Worm (Caenorhabditis elegans) whole organism, midembryonic: Measurements from ENCODE around the gene mvb-12.

ENCODE experiments used
- T22C8.4 ChIP-seq: fragments of 200-800 bp; sonication (Bioruptor generic); IDR thresholded peaks from 2 replicates; pipeline ENCODE4 v1.3.6; 2022; ENCODE audit warnings: missing genetic modification characterization, missing compliant biosample characterization
- cog-1 ChIP-seq: sonication (generic microtip); optimal IDR thresholded peaks from 2 replicates; lab custom pipeline; 2016; ENCODE audit warnings: missing genetic modification characterization, missing compliant biosample characterization
- flt-1 ChIP-seq: fragments of 200-800 bp; sonication (Bioruptor generic); IDR thresholded peaks from 2 replicates; pipeline ENCODE4 v1.3.6; 2022; ENCODE audit warnings: missing genetic modification characterization, missing compliant biosample characterization
- klf-2 ChIP-seq: fragments of 200-800 bp; sonication (Bioruptor generic); conservative IDR thresholded peaks from 2 replicates; pipeline ENCODE4 v1.3.6; 2022; ENCODE audit warnings: missing genetic modification reagents, missing genetic modification characterization, missing compliant biosample characterization
- med-1 ChIP-seq: sonication (generic microtip); optimal IDR thresholded peaks from 2 replicates; lab custom pipeline; 2017; ENCODE audit warnings: missing genetic modification characterization, mild to moderate bottlenecking, missing compliant biosample characterization, antibody characterized with exemption, missing genetic modification reagents; ENCODE audit not compliant: insufficient read depth
- ref-1 ChIP-seq: fragments of 200-800 bp; sonication (Bioruptor generic); conservative IDR thresholded peaks from 2 replicates; pipeline ENCODE4 v1.3.6; 2022; ENCODE audit warnings: missing genetic modification reagents, missing genetic modification characterization, missing compliant biosample characterization
- tab-1 ChIP-seq: fragments of 200-800 bp; sonication (Bioruptor generic); IDR thresholded peaks from 2 replicates; pipeline ENCODE4 v1.3.6; 2022; ENCODE audit warnings: missing genetic modification characterization, missing compliant biosample characterization
- ztf-23 ChIP-seq: fragments of 200-800 bp; sonication (Bioruptor generic); IDR thresholded peaks from 2 replicates; pipeline ENCODE4 v1.3.6; 2022; ENCODE audit warnings: missing genetic modification reagents, missing genetic modification characterization, missing compliant biosample characterization
- ztf-29 ChIP-seq: fragments of 200-800 bp; sonication (Bioruptor generic); IDR thresholded peaks from 2 replicates; pipeline ENCODE4 v1.3.6; 2022; ENCODE audit warnings: missing genetic modification reagents, missing genetic modification characterization, missing compliant biosample characterization

The mvb-12 gene

ce11 chrIV:7830151-7830550 is at the start of gene mvb-12:
mvb-12 (plus strand) TSS chrIV:7830525.
- TF ChIP-seq cog-1 (tag; lab: Kevin White, UChicago) (no peak), flt-1 (GFP tag; lab: Robert Waterston, UW) (no peak), klf-2 (GFP tag; lab: Robert Waterston, UW) (no peak), ref-1 (GFP tag; lab: Robert Waterston, UW) (no peak), ztf-23 (GFP tag; lab: Robert Waterston, UW) (no peak), med-1 (no peak), tab-1 (GFP tag; lab: Robert Waterston, UW) (no peak), T22C8.4 (no peak)

DNA sequence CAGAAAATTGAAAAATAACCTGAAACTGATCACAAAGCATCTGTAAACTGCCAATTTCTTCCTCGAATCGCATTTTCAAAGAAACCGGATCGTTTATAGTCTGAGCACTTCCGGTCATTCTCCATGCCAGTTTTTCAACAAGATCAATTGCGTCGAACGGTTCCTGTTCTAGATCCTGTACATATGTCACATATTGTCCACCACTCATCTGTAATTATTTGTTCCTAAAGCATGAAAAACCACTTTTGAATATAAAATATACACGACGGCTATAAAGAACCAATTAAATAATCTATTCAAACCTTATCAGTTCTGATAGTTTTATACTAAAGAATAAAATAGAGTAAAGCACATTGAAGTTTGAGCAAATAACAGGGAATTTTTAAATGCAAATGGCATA is 48.0 kb upstream of the mvb-12 start, which contains the start of gene sec-10:
TSS of gene sec-10 (minus strand) at position 208 of the 400 bp plus-strand sequence.
- TF ChIP-seq cog-1 (tag; lab: Kevin White, UChicago) (no peak), tab-1 (GFP tag; lab: Robert Waterston, UW) (no peak), T22C8.4 (no peak), ref-1 (GFP tag; lab: Robert Waterston, UW) (no peak), klf-2 (GFP tag; lab: Robert Waterston, UW) (no peak), flt-1 (GFP tag; lab: Robert Waterston, UW) (no peak), ztf-29 (GFP tag; lab: Robert Waterston, UW) (no peak), med-1 (no peak), ztf-23 (GFP tag; lab: Robert Waterston, UW) (no peak)

DNA sequence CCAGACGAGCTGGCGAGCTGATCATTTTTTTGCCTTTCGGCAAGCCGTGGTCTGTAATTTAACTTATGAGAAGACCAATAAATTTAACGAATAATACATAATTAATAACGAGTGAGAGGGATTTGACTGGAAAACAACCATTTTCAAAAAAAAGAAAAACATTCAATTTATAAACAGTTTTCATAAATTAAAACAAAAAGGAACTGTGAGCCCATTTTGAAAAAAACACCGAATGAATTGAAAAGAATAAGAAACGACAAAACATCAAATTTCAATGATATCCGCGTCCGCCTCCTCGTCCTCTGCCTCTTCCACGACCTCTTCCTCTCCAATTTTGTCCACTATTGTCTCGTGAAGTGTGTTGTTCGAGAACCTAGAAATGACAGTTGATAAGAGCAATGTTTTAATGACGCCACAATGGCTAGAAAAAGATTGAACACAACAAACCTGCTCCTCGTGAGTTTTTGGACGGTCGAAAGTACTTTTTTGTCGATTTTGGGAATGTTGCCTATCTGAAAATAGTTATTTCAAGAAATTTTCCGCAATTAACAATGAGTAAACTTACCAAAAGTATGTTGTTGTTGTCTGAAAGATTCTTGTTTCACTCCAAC is 46.4 kb upstream of the mvb-12 start, which contains the start of gene tag-321:
TSS of gene tag-321 (minus strand) at position 51 of the 611 bp plus-strand sequence.
- TF ChIP-seq klf-2 (GFP tag; lab: Robert Waterston, UW) (no peak), ztf-29 (GFP tag; lab: Robert Waterston, UW) (no peak), tab-1 (GFP tag; lab: Robert Waterston, UW) (no peak), med-1 (no peak), T22C8.4 (no peak), ztf-23 (GFP tag; lab: Robert Waterston, UW) (no peak), cog-1 (tag; lab: Kevin White, UChicago) (no peak), ref-1 (GFP tag; lab: Robert Waterston, UW) (no peak), flt-1 (GFP tag; lab: Robert Waterston, UW) (no peak)

DNA sequence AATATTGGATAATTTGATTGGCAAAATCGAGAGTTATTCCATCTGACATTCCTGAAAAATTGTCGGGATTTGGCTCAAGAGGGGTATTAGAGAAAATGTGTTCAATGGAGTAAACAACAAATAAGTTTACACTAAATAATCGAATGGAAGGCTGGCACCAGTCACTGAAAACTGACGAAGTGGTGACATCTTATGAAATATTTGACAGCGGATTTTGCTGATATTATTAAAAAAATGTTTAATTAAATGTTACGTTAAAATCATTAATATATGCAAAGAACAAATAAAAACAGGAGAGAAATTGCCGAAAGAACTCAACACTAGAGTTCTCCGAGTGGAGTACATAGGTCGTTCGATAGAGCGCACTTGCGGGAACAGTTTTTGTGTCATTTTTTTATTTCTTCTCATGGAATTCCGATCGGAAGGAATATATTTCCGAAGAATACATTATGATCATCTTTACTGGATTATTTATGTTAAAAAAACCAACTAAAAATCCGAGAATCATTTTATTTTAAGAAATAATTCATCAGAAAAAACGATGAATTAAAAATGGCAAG is 44.7 kb upstream of the mvb-12 start, which contains the start of gene tag-322:
TSS of gene tag-322 (minus strand) at position 51 of the 560 bp plus-strand sequence.
- peak; percentile 32 for TF ChIP-seq cog-1 (tag; lab: Kevin White, UChicago)
- no peak for TF ChIP-seq ztf-23 (GFP tag; lab: Robert Waterston, UW)
- no peak for TF ChIP-seq ztf-29 (GFP tag; lab: Robert Waterston, UW)
- TF ChIP-seq flt-1 (GFP tag; lab: Robert Waterston, UW) = no peak

DNA sequence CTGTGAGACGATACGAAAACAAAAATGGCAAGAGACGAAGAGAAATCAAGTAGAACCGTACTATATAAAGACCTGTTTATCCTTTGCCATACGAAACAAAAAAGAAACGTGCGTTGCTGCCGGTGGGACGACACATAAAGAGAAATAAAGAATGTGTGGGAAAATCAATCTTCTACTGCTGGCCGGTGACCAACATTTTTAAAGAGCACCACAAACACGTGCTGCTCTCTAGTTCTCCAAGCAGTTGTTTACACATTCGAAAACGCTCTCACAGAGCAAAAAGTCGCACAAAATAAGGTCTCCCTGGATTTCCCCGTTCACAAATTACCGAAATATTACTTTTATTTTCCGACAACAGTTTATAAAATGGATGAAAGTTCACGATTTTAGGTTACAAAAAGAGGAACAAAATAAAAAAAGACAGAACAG is 40.8 kb upstream of the mvb-12 start, which contains the start of gene imp-3:
TSS of gene imp-3 (minus strand) at position 93 of the 429 bp plus-strand sequence.
- no peak for TF ChIP-seq flt-1 (GFP tag; lab: Robert Waterston, UW)
- no peak for TF ChIP-seq ztf-23 (GFP tag; lab: Robert Waterston, UW)
- TF ChIP-seq cog-1 (tag; lab: Kevin White, UChicago) = no peak
- TF ChIP-seq T22C8.4 = no peak
- TF ChIP-seq ref-1 (GFP tag; lab: Robert Waterston, UW) = no peak

- no peak for TF ChIP-seq ztf-23 (GFP tag; lab: Robert Waterston, UW)
- TF ChIP-seq ztf-29 (GFP tag; lab: Robert Waterston, UW) = no peak
- no peak for TF ChIP-seq med-1
- TF ChIP-seq ref-1 (GFP tag; lab: Robert Waterston, UW) = no peak
- no peak for TF ChIP-seq tab-1 (GFP tag; lab: Robert Waterston, UW)
- TF ChIP-seq cog-1 (tag; lab: Kevin White, UChicago) = no peak
- no peak for TF ChIP-seq flt-1 (GFP tag; lab: Robert Waterston, UW)
- TF ChIP-seq T22C8.4 = no peak
- TF ChIP-seq klf-2 (GFP tag; lab: Robert Waterston, UW) = no peak
Measured at ce11 chrIV:7790151-7790691, 40.1 kb upstream of the mvb-12 start.

DNA sequence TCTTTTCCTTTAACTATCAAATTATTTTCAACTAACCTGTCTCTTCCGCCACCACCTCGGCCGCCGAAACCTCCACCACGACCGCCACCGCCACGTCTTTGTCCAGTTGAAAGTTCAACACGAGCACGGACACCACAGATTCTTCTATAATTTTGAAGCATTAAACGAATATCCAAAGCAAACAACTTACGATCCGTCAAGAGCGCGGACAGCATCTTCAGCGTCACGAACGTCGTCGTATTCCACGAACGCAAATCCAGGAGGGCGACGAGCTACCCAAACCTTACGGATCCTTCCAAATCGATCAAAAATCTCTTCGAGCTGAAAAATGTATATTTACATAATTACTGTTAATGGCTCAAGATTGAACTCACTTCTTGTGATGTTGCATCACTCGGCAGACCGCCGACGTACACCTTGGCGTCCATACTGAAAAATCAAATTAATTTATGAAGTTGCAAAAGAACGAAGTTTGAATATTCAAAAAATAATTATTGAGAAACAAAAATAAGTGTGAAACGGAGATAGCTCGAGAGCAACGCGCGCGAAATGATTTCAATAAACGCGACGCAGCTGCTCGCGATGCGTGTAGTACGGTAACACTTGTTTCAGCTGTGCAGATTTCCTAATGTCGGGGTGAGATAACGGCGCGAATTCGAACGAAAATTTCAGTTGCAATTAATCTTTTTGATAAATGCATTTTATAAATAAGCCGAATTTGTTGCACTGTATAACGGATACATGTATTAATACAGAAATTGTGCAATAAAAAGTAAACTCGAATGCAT is 39.3 kb upstream of the mvb-12 start, which contains the start of gene rsp-6:
TSS of gene rsp-6 (minus strand) at position 429 of the 788 bp plus-strand sequence.
- TF ChIP-seq med-1 (no peak), cog-1 (tag; lab: Kevin White, UChicago) (peak; percentile 73), ref-1 (GFP tag; lab: Robert Waterston, UW) (no peak), T22C8.4 (no peak), ztf-23 (GFP tag; lab: Robert Waterston, UW) (no peak), tab-1 (GFP tag; lab: Robert Waterston, UW) (no peak), flt-1 (GFP tag; lab: Robert Waterston, UW) (peak; percentile 67; the same call in 1 of the 2 replicates), klf-2 (GFP tag; lab: Robert Waterston, UW) (no peak), ztf-29 (GFP tag; lab: Robert Waterston, UW) (no peak)

DNA sequence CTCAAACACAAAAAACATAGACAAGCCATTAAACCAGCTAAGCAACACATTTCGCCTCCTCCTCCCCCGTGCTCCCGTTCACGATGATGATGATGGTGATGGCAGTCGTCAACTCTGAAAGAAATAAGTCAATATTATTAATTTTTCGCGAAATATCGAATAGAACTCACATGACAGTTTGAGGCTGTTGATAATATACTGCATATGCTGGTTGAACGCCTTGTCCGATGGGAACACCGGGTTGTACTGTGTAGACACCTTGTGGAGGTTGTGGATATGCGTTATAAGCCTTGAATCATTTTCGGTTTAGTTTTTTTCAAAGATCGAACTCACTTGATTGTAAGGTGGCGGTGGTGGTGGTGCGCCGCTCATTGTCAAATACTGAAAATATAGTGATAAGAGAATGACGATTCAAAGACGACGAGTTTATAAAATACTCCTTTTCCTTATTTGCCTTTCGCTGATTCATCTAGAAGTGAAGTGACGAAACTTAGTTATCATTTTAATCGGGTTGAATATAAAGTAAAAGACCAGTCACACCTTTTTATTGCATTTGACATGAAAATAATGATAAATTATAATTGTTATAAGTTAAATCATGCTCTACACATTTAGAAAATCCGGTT is 38.4 kb upstream of the mvb-12 start, which contains the start of gene C33H5.13:
TSS of gene C33H5.13 (minus strand) at position 443 of the 626 bp plus-strand sequence.
- TF ChIP-seq cog-1 (tag; lab: Kevin White, UChicago) (no peak), ztf-29 (GFP tag; lab: Robert Waterston, UW) (no peak), med-1 (no peak), tab-1 (GFP tag; lab: Robert Waterston, UW) (no peak), klf-2 (GFP tag; lab: Robert Waterston, UW) (no peak), ztf-23 (GFP tag; lab: Robert Waterston, UW) (no peak), ref-1 (GFP tag; lab: Robert Waterston, UW) (no peak), flt-1 (GFP tag; lab: Robert Waterston, UW) (no peak), T22C8.4 (no peak)
